Worm (Caenorhabditis elegans) whole organism, L4/young adult: ENCODE data around the gene fbxc-18.

Source experiments
- W03F9.2 ChIP-seq: fragments of 150-350 bp; optimal IDR thresholded peaks from 2 replicates; lab custom pipeline; 2014; ENCODE audit warnings: missing biosample characterization, missing genetic modification characterization
- him-1 ChIP-seq: sonication (generic microtip); optimal IDR thresholded peaks from 2 replicates; lab custom pipeline; 2016; ENCODE audit warnings: missing genotype, missing genetic modification reagents, missing genetic modification characterization, missing compliant biosample characterization

DNA sequence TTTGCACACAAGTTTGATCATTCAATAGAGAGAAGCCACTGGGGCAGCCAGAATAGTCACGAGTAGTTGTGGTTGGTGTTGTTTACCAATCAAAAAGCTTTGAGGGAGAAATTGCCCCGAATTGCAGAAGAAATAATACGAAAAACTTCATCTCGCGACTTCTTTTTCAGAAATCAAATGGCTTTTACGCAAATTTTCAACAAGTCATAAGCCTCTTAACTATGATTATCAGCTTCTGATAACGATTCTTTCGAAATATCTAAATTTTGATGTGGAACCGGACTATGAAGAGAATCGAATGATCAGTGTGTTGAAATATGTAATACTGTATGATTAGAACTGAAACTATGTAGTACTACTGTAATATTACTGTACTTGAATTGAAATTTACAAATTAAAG is 46.5 kb downstream of the fbxc-18 start:
- TF ChIP-seq W03F9.2 (no peak), him-1 (tag; lab: Kevin White, UChicago) (no peak)
